Worm (Caenorhabditis elegans): ENCODE data around the gene nlp-76.

DNA sequence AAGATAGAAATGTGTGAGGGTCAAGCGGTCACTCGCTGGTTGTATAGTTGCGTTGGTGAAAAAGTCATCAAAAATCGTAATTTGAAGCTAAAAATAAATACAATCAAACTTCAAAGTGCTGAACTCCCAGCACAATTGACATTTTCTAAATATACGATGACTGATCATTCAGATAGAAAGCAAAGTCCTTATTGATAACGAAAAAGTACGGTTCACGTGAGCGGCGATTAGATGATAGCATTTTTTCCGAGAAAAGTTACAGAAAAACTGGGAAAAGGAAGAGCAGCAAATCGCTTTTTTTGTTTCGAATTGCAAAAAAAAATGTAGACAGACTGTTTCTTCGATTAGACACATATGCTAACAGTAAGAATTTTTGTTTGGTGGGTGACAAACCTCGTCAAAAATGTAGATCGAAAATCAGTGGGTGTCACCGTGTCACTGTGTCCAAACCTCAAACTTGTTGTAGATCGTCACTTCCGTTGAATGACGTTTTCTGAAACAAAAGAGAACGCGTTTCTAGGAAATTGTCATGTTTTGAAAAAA is 29.8 kb downstream of the nlp-76 start, which contains the start of gene ivns-1:
- no peak for TF ChIP-seq mel-28 (tag; optimal IDR thresholded peaks at IDR 0.05; ENCODE audit: borderline replicate concordance)
- TF ChIP-seq Y95B8A.8 (GFP tag; IDR thresholded peaks at IDR 0.05) = no peak
- TF ChIP-seq ama-1 (optimal IDR thresholded peaks at IDR 0.05) = no peak
- TF ChIP-seq ama-1 (GFP tag; optimal IDR thresholded peaks at IDR 0.05) = no peak
- TF ChIP-seq Y56A3A.18 (GFP tag; IDR thresholded peaks at IDR 0.05) = no peak
- TF ChIP-seq him-1 (tag; optimal IDR thresholded peaks at IDR 0.05) = no peak
- no peak for TF ChIP-seq F55B11.4 (tag; optimal IDR thresholded peaks at IDR 0.05; ENCODE audit: borderline replicate concordance, insufficient read depth)
- TF ChIP-seq zfh-2 (GFP tag; conservative IDR thresholded peaks at IDR 0.05) = no peak
- no peak for TF ChIP-seq ceh-40 (GFP tag; IDR thresholded peaks at IDR 0.05)
- no peak for TF ChIP-seq ztf-18 (tag; optimal IDR thresholded peaks at IDR 0.05)
- no peak for TF ChIP-seq egl-44 (GFP tag; IDR thresholded peaks at IDR 0.05)
- TF ChIP-seq ets-4 (GFP tag; optimal IDR thresholded peaks at IDR 0.05) = no peak
- TF ChIP-seq snpc-3.4 (tag; optimal IDR thresholded peaks at IDR 0.05) = no peak
- TF ChIP-seq nhr-179 (tag; optimal IDR thresholded peaks at IDR 0.05) = no peak

All from whole organism, young adult.